Fruit fly (Drosophila melanogaster): Measurements from ENCODE around the gene CG11313.

DNA sequence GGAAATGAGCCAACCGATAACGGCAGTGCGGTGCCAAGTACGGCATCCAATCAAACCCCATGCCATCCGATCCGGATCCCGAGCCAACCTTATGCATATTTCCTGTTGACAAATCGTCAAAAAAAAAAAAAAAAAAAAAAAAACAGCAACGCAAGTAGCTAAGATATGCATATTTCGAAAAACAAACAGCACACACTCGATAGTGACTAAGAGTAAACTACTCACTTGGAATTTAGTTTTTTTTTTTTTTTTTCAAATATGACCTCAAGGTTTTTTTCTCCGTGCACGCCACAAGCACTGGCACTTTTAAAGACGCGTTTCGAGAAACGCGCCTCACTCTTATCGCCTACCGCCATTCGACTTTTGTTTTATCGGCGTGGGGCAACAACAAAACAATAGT is 44.3 kb upstream of the CG11313 start:
- TF ChIP-seq br (GFP tag; optimal IDR thresholded peaks at IDR 0.05): no peak
- TF ChIP-seq Myc (optimal IDR thresholded peaks at IDR 0.05): no peak
- TF ChIP-seq woc (GFP tag; optimal IDR thresholded peaks at IDR 0.05): no peak
- TF ChIP-seq Dfd (GFP tag; optimal IDR thresholded peaks at IDR 0.05): no peak
- no peak for TF ChIP-seq pan (optimal IDR thresholded peaks at IDR 0.05)

All from whole organism, wandering third instar larva.